Worm (Caenorhabditis elegans) whole organism, young adult: ENCODE measurements around the gene abhd-5.2.

Experiments used
- F22D6.2 ChIP-seq: sonication (generic microtip); optimal IDR thresholded peaks from 2 replicates; lab custom pipeline; 2016; ENCODE audit warnings: mild to moderate bottlenecking, missing genetic modification characterization, missing compliant biosample characterization
- F33H1.4 ChIP-seq: fragments of 200-800 bp; sonication (Bioruptor generic); IDR thresholded peaks from 2 replicates; pipeline ENCODE4 v1.3.6; 2022; ENCODE audit warnings: missing genetic modification reagents, missing genetic modification characterization, missing compliant biosample characterization
- F49E8.2 ChIP-seq: sonication (generic microtip); optimal IDR thresholded peaks from 3 replicates; lab custom pipeline; 2017; ENCODE audit warnings: missing genetic modification characterization, mild to moderate bottlenecking, missing compliant biosample characterization, antibody characterized with exemption, moderate library complexity; ENCODE audit not compliant: insufficient read depth
- T07F8.4 ChIP-seq: sonication (generic microtip); optimal IDR thresholded peaks from 2 replicates; lab custom pipeline; 2016; ENCODE audit warnings: mild to moderate bottlenecking, missing genetic modification characterization, moderate library complexity, missing compliant biosample characterization
- T26A5.8 ChIP-seq: sonication (generic microtip); optimal IDR thresholded peaks from 2 replicates; lab custom pipeline; 2016; ENCODE audit warnings: missing genetic modification characterization, missing compliant biosample characterization
- Y95B8A.8 ChIP-seq: fragments of 200-800 bp; sonication (Bioruptor generic); IDR thresholded peaks from 2 replicates; pipeline ENCODE4 v1.3.6; 2022; ENCODE audit warnings: missing genetic modification reagents, missing genetic modification characterization, missing compliant biosample characterization
- ama-1 ChIP-seq, 3 experiments: fragments of 150-350 bp in 1 of 3; sonication (generic microtip) in 2 of 3; optimal IDR thresholded peaks; 2 replicates each; lab custom pipeline; 2014 to 2018; ENCODE audit warnings: missing biosample characterization in 2 of 3, missing genetic modification characterization in 2 of 3, missing genetic modification reagents in 2 of 3
- athp-1 ChIP-seq: sonication (generic microtip); optimal IDR thresholded peaks from 2 replicates; lab custom pipeline; 2017; ENCODE audit warnings: mild to moderate bottlenecking, missing genetic modification characterization, missing compliant biosample characterization
- bed-1 ChIP-seq: fragments of 200-800 bp; sonication (Bioruptor generic); IDR thresholded peaks from 2 replicates; pipeline ENCODE4 v1.3.6; 2022; ENCODE audit warnings: missing genetic modification reagents, missing genetic modification characterization, missing compliant biosample characterization
- bed-2 ChIP-seq: fragments of 200-800 bp; sonication (Bioruptor generic); IDR thresholded peaks from 2 replicates; pipeline ENCODE4 v1.3.6; 2022; ENCODE audit warnings: missing genetic modification reagents, missing genetic modification characterization, missing compliant biosample characterization
- cebp-2 ChIP-seq: fragments of 200-800 bp; sonication (Bioruptor generic); IDR thresholded peaks from 2 replicates; pipeline ENCODE4 v1.3.6; 2022; ENCODE audit warnings: missing genetic modification characterization, missing compliant biosample characterization
- dox-1 ChIP-seq: fragments of 200-800 bp; sonication (Bioruptor generic); IDR thresholded peaks from 2 replicates; pipeline ENCODE4 v1.3.6; 2022; ENCODE audit warnings: missing genetic modification reagents, missing genetic modification characterization, missing compliant biosample characterization
- dpl-1 ChIP-seq: fragments of 150-350 bp; optimal IDR thresholded peaks from 2 replicates; lab custom pipeline; 2014; ENCODE audit warnings: missing biosample characterization, missing genetic modification reagents, missing genetic modification characterization
- fkh-3 ChIP-seq: sonication (generic microtip); optimal IDR thresholded peaks from 2 replicates; lab custom pipeline; 2016; ENCODE audit warnings: mild to moderate bottlenecking, missing genetic modification characterization, missing compliant biosample characterization
- him-1 ChIP-seq: sonication (generic microtip); optimal IDR thresholded peaks from 2 replicates; lab custom pipeline; 2016; ENCODE audit warnings: missing genotype, missing genetic modification reagents, missing genetic modification characterization, missing compliant biosample characterization
- hlh-12 ChIP-seq: sonication (generic microtip); optimal IDR thresholded peaks from 2 replicates; lab custom pipeline; 2016; ENCODE audit warnings: missing genetic modification characterization, missing compliant biosample characterization
- hmg-1.2 ChIP-seq: fragments of 200-800 bp; sonication (Bioruptor generic); IDR thresholded peaks from 2 replicates; pipeline ENCODE4 v1.3.6; 2022; ENCODE audit warnings: missing genetic modification reagents, missing genetic modification characterization, missing compliant biosample characterization
- hrde-1 ChIP-seq: sonication (generic microtip); optimal IDR thresholded peaks from 2 replicates; lab custom pipeline; 2016; ENCODE audit warnings: missing genetic modification characterization, mild to moderate bottlenecking, missing compliant biosample characterization, moderate library complexity, missing genotype, missing genetic modification reagents, borderline replicate concordance
- let-526 ChIP-seq: fragments of 200-800 bp; sonication (Bioruptor generic); IDR thresholded peaks from 2 replicates; pipeline ENCODE4 v1.3.6; 2022; ENCODE audit warnings: missing genetic modification reagents, missing genetic modification characterization, missing compliant biosample characterization
- lin-35 ChIP-seq, 3 experiments: fragments of 150-350 bp in 2 of 3; sonication (generic microtip) in 1 of 3; optimal IDR thresholded peaks; 2 replicates each; lab custom pipeline; 2014 to 2018; ENCODE audit warnings: missing biosample characterization in 3 of 3, missing genetic modification characterization in 3 of 3, missing genetic modification reagents in 3 of 3
- lin-54 ChIP-seq: fragments of 200-800 bp; sonication (Bioruptor generic); optimal IDR thresholded peaks from 2 replicates; lab custom pipeline; 2018; ENCODE audit warnings: mild to moderate bottlenecking, missing genetic modification characterization, missing compliant biosample characterization
- madf-6 ChIP-seq: fragments of 200-800 bp; sonication (Bioruptor generic); IDR thresholded peaks from 2 replicates; pipeline ENCODE4 v1.3.6; 2022; ENCODE audit warnings: missing genetic modification reagents, missing genetic modification characterization, missing compliant biosample characterization
- madf-8 ChIP-seq: fragments of 200-800 bp; sonication (Bioruptor generic); conservative IDR thresholded peaks from 2 replicates; pipeline ENCODE4 v1.3.6; 2022; ENCODE audit warnings: missing genetic modification reagents, missing genetic modification characterization, missing compliant biosample characterization
- nhr-80 ChIP-seq: sonication (generic microtip); optimal IDR thresholded peaks from 2 replicates; lab custom pipeline; 2016; ENCODE audit warnings: missing genetic modification characterization, missing compliant biosample characterization
- nhr-90 ChIP-seq: sonication (generic microtip); optimal IDR thresholded peaks from 2 replicates; lab custom pipeline; 2016; ENCODE audit warnings: missing genotype, mild to moderate bottlenecking, missing genetic modification characterization, missing compliant biosample characterization
- pha-4 ChIP-seq: fragments of 150-350 bp; sonication (generic microtip); optimal IDR thresholded peaks from 2 replicates; lab custom pipeline; 2014; ENCODE audit warnings: missing biosample characterization, missing genetic modification reagents, missing genetic modification characterization
- sdz-38 ChIP-seq: sonication (generic microtip); optimal IDR thresholded peaks from 2 replicates; lab custom pipeline; 2016; ENCODE audit warnings: missing genotype, missing genetic modification characterization, missing compliant biosample characterization
- snpc-1.1 ChIP-seq: sonication (generic microtip); optimal IDR thresholded peaks from 2 replicates; lab custom pipeline; 2017; ENCODE audit warnings: missing genetic modification characterization, mild to moderate bottlenecking, missing compliant biosample characterization, antibody characterized with exemption, moderate library complexity, missing genotype, missing genetic modification reagents; ENCODE audit not compliant: insufficient read depth
- snpc-3.4 ChIP-seq: sonication (generic microtip); optimal IDR thresholded peaks from 2 replicates; lab custom pipeline; 2017; ENCODE audit warnings: missing genetic modification characterization, mild to moderate bottlenecking, missing compliant biosample characterization, antibody characterized with exemption, moderate library complexity, missing genotype, missing genetic modification reagents
- tbp1 ChIP-seq: fragments of 200-800 bp; sonication (Bioruptor generic); optimal IDR thresholded peaks from 2 replicates; lab custom pipeline; 2018; ENCODE audit warnings: mild to moderate bottlenecking, missing genetic modification characterization, missing compliant biosample characterization
- unc-130 ChIP-seq: sonication (generic microtip); optimal IDR thresholded peaks from 2 replicates; lab custom pipeline; 2016; ENCODE audit warnings: missing genetic modification reagents, missing genetic modification characterization, missing compliant biosample characterization
- zim-3 ChIP-seq: sonication (generic microtip); optimal IDR thresholded peaks from 2 replicates; lab custom pipeline; 2017; ENCODE audit warnings: mild to moderate bottlenecking, missing genetic modification characterization, moderate library complexity, missing compliant biosample characterization
- ztf-22 ChIP-seq: fragments of 200-800 bp; sonication (Bioruptor generic); optimal IDR thresholded peaks from 2 replicates; lab custom pipeline; 2018; ENCODE audit warnings: mild to moderate bottlenecking, missing genetic modification characterization, moderate library complexity, missing compliant biosample characterization
- ztf-28 ChIP-seq: fragments of 200-800 bp; sonication (Bioruptor generic); IDR thresholded peaks from 2 replicates; pipeline ENCODE4 v1.3.6; 2022; ENCODE audit warnings: missing genetic modification reagents, missing genetic modification characterization, missing compliant biosample characterization

The abhd-5.2 gene

ce11 chrV:4857561-4857960 lies 13.1 kb downstream of the abhd-5.2 start:
- TF ChIP-seq dpl-1 (GFP tag; lab: Kevin White, UChicago) (no peak), bed-1 (GFP tag; lab: Robert Waterston, UW) (no peak), zim-3 (tag; lab: Kevin White, UChicago) (no peak), lin-35 (GFP tag; optimal IDR thresholded peaks at IDR 0.05; lab: Kevin White, UChicago) (no peak), madf-6 (GFP tag; lab: Robert Waterston, UW) (no peak), tbp1 (GFP tag; lab: Kevin White, UChicago) (no peak), hrde-1 (tag; lab: Kevin White, UChicago) (no peak), him-1 (tag; lab: Kevin White, UChicago) (no peak), Y95B8A.8 (GFP tag; lab: Robert Waterston, UW) (no peak), dox-1 (GFP tag; lab: Robert Waterston, UW) (no peak), ztf-22 (GFP tag; lab: Kevin White, UChicago) (no peak), nhr-90 (tag; lab: Kevin White, UChicago) (no peak)

- TF ChIP-seq hmg-1.2 (GFP tag; lab: Robert Waterston, UW) (peak; percentile 40; the same call in 1 of the 2 replicates), lin-35 (GFP tag; optimal IDR thresholded peaks at IDR 0.05; lab: Kevin White, UChicago) (peak in 1 of 3 experiments; percentile 11), lin-54 (no peak)
Measured at ce11 chrV:4860525-4860924, 16.0 kb downstream of the abhd-5.2 start.

- TF ChIP-seq F49E8.2 (tag; lab: Kevin White, UChicago) (no peak), ztf-28 (GFP tag; lab: Robert Waterston, UW) (no peak), nhr-80 (tag; lab: Kevin White, UChicago) (peak; percentile 22), pha-4 (tag; lab: Kevin White, UChicago) (peak; percentile 11), tbp1 (GFP tag; lab: Kevin White, UChicago) (no peak), madf-8 (no peak), snpc-3.4 (no peak), bed-2 (no peak), cebp-2 (no peak)
Measured at ce11 chrV:4862737-4863136, 18.3 kb downstream of the abhd-5.2 start, which contains the start of gene C37H5.13. Gene C37H5.13 (minus strand): TSS chrV:4862965.

- no peak for TF ChIP-seq T07F8.4 (tag; lab: Kevin White, UChicago)
- TF ChIP-seq T26A5.8 (tag; lab: Kevin White, UChicago) = no peak
- TF ChIP-seq sdz-38 = no peak
Measured at ce11 chrV:4864330-4864729, 19.8 kb downstream of the abhd-5.2 start.

- no peak for TF ChIP-seq cebp-2
- TF ChIP-seq F22D6.2 (tag; lab: Kevin White, UChicago) = no peak
- TF ChIP-seq let-526 (GFP tag; lab: Robert Waterston, UW) = no peak
- TF ChIP-seq F33H1.4 (GFP tag; lab: Robert Waterston, UW) = no peak
- no peak for TF ChIP-seq athp-1 (tag; lab: Kevin White, UChicago)
- TF ChIP-seq sdz-38 = no peak
- no peak for TF ChIP-seq F49E8.2 (tag; lab: Kevin White, UChicago)
- TF ChIP-seq hlh-12 = no peak
- no peak for TF ChIP-seq fkh-3 (tag; lab: Kevin White, UChicago)
- TF ChIP-seq unc-130 (GFP tag; lab: Kevin White, UChicago) = no peak
- TF ChIP-seq snpc-1.1 (tag; lab: Kevin White, UChicago) = no peak
- TF ChIP-seq ama-1 (optimal IDR thresholded peaks at IDR 0.05; lab: Kevin White, UChicago) = no peak
- no peak for TF ChIP-seq ama-1 (GFP tag; optimal IDR thresholded peaks at IDR 0.05; lab: Kevin White, UChicago)
Measured at ce11 chrV:4865364-4865763, 20.9 kb downstream of the abhd-5.2 start, which contains the start of gene srd-32. Gene srd-32 (plus strand): TSS chrV:4865664.
